Fruit fly (Drosophila melanogaster): Measurements from ENCODE around the gene Aven.
A peak's percentile ranks its signal among the peaks of the same experiment; 100 is the strongest.

Gene Aven

DNA sequence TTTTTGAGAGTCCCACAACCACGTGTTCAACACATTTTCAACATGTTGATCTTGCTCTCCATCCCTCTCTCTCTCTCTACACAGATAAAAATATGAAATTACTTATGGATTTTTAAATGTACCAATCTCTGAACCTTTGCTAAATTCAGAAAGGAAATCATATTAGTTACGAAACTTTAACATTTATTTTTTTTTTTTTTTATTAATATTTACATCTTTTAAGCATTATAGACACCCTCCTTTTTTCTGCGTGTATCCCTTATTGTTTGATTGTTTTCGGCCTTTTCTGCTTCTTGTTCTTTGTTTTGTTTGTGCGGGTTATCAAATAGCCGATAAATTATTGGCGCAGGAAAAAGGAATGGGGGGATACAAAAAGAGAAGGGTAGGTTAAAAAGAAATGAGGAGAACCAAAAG, 37.0 kb upstream of the Aven start (continued):
- no peak for TF ChIP-seq Doc3 (GFP tag; IDR thresholded peaks at IDR 0.05; ENCODE audit: partially characterized antibody)
- TF ChIP-seq fd3F (GFP tag; optimal IDR thresholded peaks at IDR 0.05) = peak; percentile 95
- TF ChIP-seq Dfd (GFP tag; optimal IDR thresholded peaks at IDR 0.05) = no peak
- peak; percentile 87 for TF ChIP-seq org-1 (GFP tag; optimal IDR thresholded peaks at IDR 0.05)
- TF ChIP-seq pzg (GFP tag; optimal IDR thresholded peaks at IDR 0.05) = no peak
- peak; percentile 82 for TF ChIP-seq Rx (GFP tag; IDR thresholded peaks at IDR 0.05)
- TF ChIP-seq z (GFP tag; IDR thresholded peaks at IDR 0.05) = peak; percentile 68; the same call in 1 of the 3 replicates
- peak; percentile 94 for TF ChIP-seq Asciz (GFP tag; optimal IDR thresholded peaks at IDR 0.05)
- TF ChIP-seq dimm (GFP tag; IDR thresholded peaks at IDR 0.05) = peak; percentile 87
- TF ChIP-seq klu (GFP tag; IDR thresholded peaks at IDR 0.05) = peak; percentile 90
- TF ChIP-seq ab (GFP tag; optimal IDR thresholded peaks at IDR 0.05) = no peak
- TF ChIP-seq Bdp1 (GFP tag; optimal IDR thresholded peaks at IDR 0.05) = peak; percentile 70
- peak; percentile 77 for TF ChIP-seq Mes4 (GFP tag; optimal IDR thresholded peaks at IDR 0.05)
- TF ChIP-seq CG4328 (GFP tag; optimal IDR thresholded peaks at IDR 0.05) = peak; percentile 93
- peak; percentile 90 for TF ChIP-seq CG6854 (GFP tag; optimal IDR thresholded peaks at IDR 0.05)
- TF ChIP-seq lab (GFP tag; optimal IDR thresholded peaks at IDR 0.05) = peak; percentile 96
- TF ChIP-seq CG10147 (GFP tag; optimal IDR thresholded peaks at IDR 0.05) = peak; percentile 93
- TF ChIP-seq BEAF-32 (GFP tag; optimal IDR thresholded peaks at IDR 0.05) = no peak
- TF ChIP-seq CG17912 (GFP tag; optimal IDR thresholded peaks at IDR 0.05) = peak; percentile 68
- TF ChIP-seq E2f1 (GFP tag; IDR thresholded peaks at IDR 0.05) = peak; percentile 97
- TF ChIP-seq ro (GFP tag; IDR thresholded peaks at IDR 0.05) = peak; percentile 93
- TF ChIP-seq lola (GFP tag; optimal IDR thresholded peaks at IDR 0.05) = peak in 1 of 3 experiments; percentile 98
- peak; percentile 98 for TF ChIP-seq CG14710 (tag; optimal IDR thresholded peaks at IDR 0.05)
- TF ChIP-seq CG14441 (GFP tag; IDR thresholded peaks at IDR 0.05) = peak; percentile 93
- TF ChIP-seq gcm (GFP tag; optimal IDR thresholded peaks at IDR 0.05) = peak; percentile 99
- TF ChIP-seq CG6175 (GFP tag; IDR thresholded peaks at IDR 0.05) = peak; percentile 92
- peak; percentile 96 for TF ChIP-seq rib (GFP tag; IDR thresholded peaks at IDR 0.05)
- peak; percentile 96 for TF ChIP-seq Six4 (GFP tag; optimal IDR thresholded peaks at IDR 0.05)
- peak; percentile 89 for TF ChIP-seq esg (GFP tag; conservative IDR thresholded peaks at IDR 0.05)
- TF ChIP-seq CG7372 (GFP tag; IDR thresholded peaks at IDR 0.05) = peak; percentile 95
- TF ChIP-seq Abd-B (GFP tag; optimal IDR thresholded peaks at IDR 0.05) = peak; percentile 95
- TF ChIP-seq CG17385 (GFP tag; optimal IDR thresholded peaks at IDR 0.05) = peak; percentile 97
- TF ChIP-seq Nf-YC (tag; optimal IDR thresholded peaks at IDR 0.05) = peak; percentile 90
- peak; percentile 96 for TF ChIP-seq trem (tag; optimal IDR thresholded peaks at IDR 0.05)
- TF ChIP-seq Kr (GFP tag; optimal IDR thresholded peaks at IDR 0.05) = peak; percentile 34
- peak; percentile 95 for TF ChIP-seq Ptx1 (GFP tag; IDR thresholded peaks at IDR 0.05)
- peak; percentile 98 for TF ChIP-seq CG15269 (tag; optimal IDR thresholded peaks at IDR 0.05)
- peak; percentile 90 for TF ChIP-seq CG1529 (GFP tag; optimal IDR thresholded peaks at IDR 0.05)
- TF ChIP-seq H15 (GFP tag; IDR thresholded peaks at IDR 0.05) = peak; percentile 90
- peak; percentile 86 for TF ChIP-seq run (tag; optimal IDR thresholded peaks at IDR 0.05)
- TF ChIP-seq CG8290 (GFP tag; optimal IDR thresholded peaks at IDR 0.05) = peak; percentile 91
- peak; percentile 57 to 60 for TF ChIP-seq CG8290 (tag; optimal IDR thresholded peaks at IDR 0.05)
- TF ChIP-seq dati (GFP tag; IDR thresholded peaks at IDR 0.05) = peak; percentile 80; the same call in 1 of the 2 replicates
- TF ChIP-seq Fer3 (tag; optimal IDR thresholded peaks at IDR 0.05) = peak; percentile 97
- peak; percentile 95 for TF ChIP-seq Ada2b (GFP tag; IDR thresholded peaks at IDR 0.05)
- TF ChIP-seq CG2712 (tag; optimal IDR thresholded peaks at IDR 0.05) = peak; percentile 99
- peak in 1 of 2 experiments; percentile 48 for TF ChIP-seq crp (GFP tag; optimal IDR thresholded peaks at IDR 0.05)
- TF ChIP-seq CG13424 (tag; optimal IDR thresholded peaks at IDR 0.05) = peak; percentile 98
- TF ChIP-seq CG3163 (GFP tag; optimal IDR thresholded peaks at IDR 0.05) = peak; percentile 56
- TF ChIP-seq zfh1 (GFP tag; IDR thresholded peaks at IDR 0.05) = peak; percentile 97
- peak; percentile 93 for TF ChIP-seq CG32767 (GFP tag; IDR thresholded peaks at IDR 0.05)
